Worm (Caenorhabditis elegans): Measurements from ENCODE around the gene srt-68.

Gene srt-68

ce11 chrV:5272034-5272433, 20.1 kb upstream of the srt-68 start:
- no peak for TF ChIP-seq aly-2 (tag; optimal IDR thresholded peaks at IDR 0.05)
- peak; percentile 6 for TF ChIP-seq sma-9 (GFP tag; optimal IDR thresholded peaks at IDR 0.05)
- no peak for TF ChIP-seq sma-9 (tag; optimal IDR thresholded peaks at IDR 0.05)

- TF ChIP-seq zag-1 (tag; optimal IDR thresholded peaks at IDR 0.05) (no peak), nhr-129 (tag; optimal IDR thresholded peaks at IDR 0.05) (peak; percentile 84), nhr-77 (tag; optimal IDR thresholded peaks at IDR 0.05) (no peak), gmeb-1 (tag; optimal IDR thresholded peaks at IDR 0.05) (peak; percentile 61), peb-1 (tag; optimal IDR thresholded peaks at IDR 0.05) (no peak), ceh-16 (tag; optimal IDR thresholded peaks at IDR 0.05) (no peak), nhr-23 (tag; optimal IDR thresholded peaks at IDR 0.05) (no peak), nhr-6 (tag; optimal IDR thresholded peaks at IDR 0.05) (no peak), ztf-4 (tag; optimal IDR thresholded peaks at IDR 0.05) (no peak), crh-2 (tag; optimal IDR thresholded peaks at IDR 0.05) (peak; percentile 56), R02D3.7 (tag; optimal IDR thresholded peaks at IDR 0.05) (no peak), nhr-25 (tag; optimal IDR thresholded peaks at IDR 0.05) (no peak), lin-39 (tag; optimal IDR thresholded peaks at IDR 0.05) (no peak), ama-1 (optimal IDR thresholded peaks at IDR 0.05) (no peak), snpc-4 (tag; optimal IDR thresholded peaks at IDR 0.05) (no peak), Y55F3AM.14 (GFP tag; optimal IDR thresholded peaks at IDR 0.05) (peak; percentile 1), unc-55 (GFP tag; optimal IDR thresholded peaks at IDR 0.05) (no peak), mdl-1 (tag; optimal IDR thresholded peaks at IDR 0.05) (peak in 1 of 2 experiments; percentile 71), lin-13 (GFP tag; optimal IDR thresholded peaks at IDR 0.05) (no peak), F13H6.1 (tag; optimal IDR thresholded peaks at IDR 0.05) (peak; percentile 95), mab-5 (tag; optimal IDR thresholded peaks at IDR 0.05) (no peak), fos-1 (tag; optimal IDR thresholded peaks at IDR 0.05) (peak; percentile 30), ztf-11 (tag; optimal IDR thresholded peaks at IDR 0.05) (no peak), lin-11 (tag; optimal IDR thresholded peaks at IDR 0.05) (peak; percentile 27), egl-27 (tag; optimal IDR thresholded peaks at IDR 0.05) (no peak), nhr-237 (tag; optimal IDR thresholded peaks at IDR 0.05) (no peak), nhr-11 (tag; optimal IDR thresholded peaks at IDR 0.05) (no peak), nhr-21 (tag; optimal IDR thresholded peaks at IDR 0.05) (peak; percentile 68), elt-1 (tag; optimal IDR thresholded peaks at IDR 0.05) (no peak), aly-2 (tag; optimal IDR thresholded peaks at IDR 0.05) (no peak), ZK546.5 (tag; optimal IDR thresholded peaks at IDR 0.05) (no peak), sma-3 (GFP tag; optimal IDR thresholded peaks at IDR 0.05) (peak; percentile 69), unc-62 (GFP tag; optimal IDR thresholded peaks at IDR 0.05) (no peak), sma-9 (GFP tag; optimal IDR thresholded peaks at IDR 0.05) (peak; percentile 99), sma-9 (tag; optimal IDR thresholded peaks at IDR 0.05) (no peak), unc-39 (tag; optimal IDR thresholded peaks at IDR 0.05) (no peak), blmp-1 (tag; optimal IDR thresholded peaks at IDR 0.05; ENCODE audit: insufficient read depth) (peak; percentile 17), nhr-10 (tag; optimal IDR thresholded peaks at IDR 0.05) (no peak), elt-3 (tag; optimal IDR thresholded peaks at IDR 0.05) (no peak), C34F6.9 (tag; optimal IDR thresholded peaks at IDR 0.05) (peak; percentile 29), lsy-2 (tag; optimal IDR thresholded peaks at IDR 0.05) (peak in 1 of 2 experiments; percentile 58)
These were observed 19.6 kb upstream of the srt-68 start for ce11 chrV:5271487-5271886.

- TF ChIP-seq unc-39 (tag; optimal IDR thresholded peaks at IDR 0.05), result no peak
- TF ChIP-seq ama-1 (optimal IDR thresholded peaks at IDR 0.05), result no peak
- TF ChIP-seq nhr-21 (tag; optimal IDR thresholded peaks at IDR 0.05), result no peak
- TF ChIP-seq nhr-12 (tag; optimal IDR thresholded peaks at IDR 0.05), result no peak
- TF ChIP-seq alr-1 (tag; optimal IDR thresholded peaks at IDR 0.05), result no peak
- no peak for TF ChIP-seq nhr-11 (tag; optimal IDR thresholded peaks at IDR 0.05)
- TF ChIP-seq sma-9 (GFP tag; optimal IDR thresholded peaks at IDR 0.05), result peak; percentile 74
- TF ChIP-seq sma-9 (tag; optimal IDR thresholded peaks at IDR 0.05), result no peak
- no peak for TF ChIP-seq peb-1 (tag; optimal IDR thresholded peaks at IDR 0.05)
- no peak for TF ChIP-seq ceh-16 (tag; optimal IDR thresholded peaks at IDR 0.05)
- TF ChIP-seq F13H6.1 (tag; optimal IDR thresholded peaks at IDR 0.05), result peak; percentile 40
- TF ChIP-seq dmd-4 (tag; optimal IDR thresholded peaks at IDR 0.05), result no peak
- no peak for TF ChIP-seq snpc-4 (tag; optimal IDR thresholded peaks at IDR 0.05)
- TF ChIP-seq fos-1 (tag; optimal IDR thresholded peaks at IDR 0.05), result peak; percentile 15
- TF ChIP-seq ceh-82 (tag; optimal IDR thresholded peaks at IDR 0.05), result no peak
- TF ChIP-seq skn-1 (tag; optimal IDR thresholded peaks at IDR 0.05), result no peak
- TF ChIP-seq crh-2 (tag; optimal IDR thresholded peaks at IDR 0.05), result peak; percentile 62
- peak; percentile 35 for TF ChIP-seq lin-13 (GFP tag; optimal IDR thresholded peaks at IDR 0.05)
- TF ChIP-seq nhr-25 (tag; optimal IDR thresholded peaks at IDR 0.05), result peak; percentile 46
- peak; percentile 49 for TF ChIP-seq sem-4 (tag; optimal IDR thresholded peaks at IDR 0.05)
- TF ChIP-seq elt-3 (tag; optimal IDR thresholded peaks at IDR 0.05), result no peak
- TF ChIP-seq C34F6.9 (tag; optimal IDR thresholded peaks at IDR 0.05), result peak; percentile 76
- TF ChIP-seq gmeb-1 (tag; optimal IDR thresholded peaks at IDR 0.05), result peak; percentile 92
- TF ChIP-seq mdl-1 (tag; optimal IDR thresholded peaks at IDR 0.05), result no peak
- no peak for TF ChIP-seq R02D3.7 (tag; optimal IDR thresholded peaks at IDR 0.05)
- no peak for TF ChIP-seq nhr-23 (tag; optimal IDR thresholded peaks at IDR 0.05)
- no peak for TF ChIP-seq unc-62 (GFP tag; optimal IDR thresholded peaks at IDR 0.05)
- TF ChIP-seq ztf-11 (tag; optimal IDR thresholded peaks at IDR 0.05), result no peak
- no peak for TF ChIP-seq aly-2 (tag; optimal IDR thresholded peaks at IDR 0.05)
- TF ChIP-seq nhr-10 (tag; optimal IDR thresholded peaks at IDR 0.05), result no peak
- TF ChIP-seq mab-5 (tag; optimal IDR thresholded peaks at IDR 0.05), result no peak
- TF ChIP-seq blmp-1 (tag; optimal IDR thresholded peaks at IDR 0.05; ENCODE audit: insufficient read depth), result no peak
- peak; percentile 18 for TF ChIP-seq lin-11 (tag; optimal IDR thresholded peaks at IDR 0.05)
- TF ChIP-seq ZK546.5 (tag; optimal IDR thresholded peaks at IDR 0.05), result no peak
These were observed 17.2 kb upstream of the srt-68 start, which contains the start of gene penr-1 for ce11 chrV:5269024-5269535. penr-1 (plus strand) TSS chrV:5269485.
